Worm (Caenorhabditis elegans) whole organism, L1 larva: ENCODE data around the gene zip-2.

Source experiments
- Y116A8C.19 ChIP-seq: sonication (generic microtip); optimal IDR thresholded peaks from 2 replicates; lab custom pipeline; 2016; ENCODE audit warnings: missing compliant biosample characterization, missing genetic modification characterization, borderline replicate concordance
- alr-1 ChIP-seq: fragments of 200-800 bp; sonication (Bioruptor generic); optimal IDR thresholded peaks from 2 replicates; lab custom pipeline; 2018; ENCODE audit warnings: borderline replicate concordance, mild to moderate bottlenecking, missing genetic modification characterization, missing compliant biosample characterization
- ama-1 ChIP-seq: fragments of 150-350 bp; optimal IDR thresholded peaks from 2 replicates; lab custom pipeline; 2014
- ceh-82 ChIP-seq, 3 experiments: fragments of 150-350 bp in 1 of 3; sonication (generic microtip) in 2 of 3; optimal IDR thresholded peaks; 2 replicates each; lab custom pipeline; 2014 to 2017; ENCODE audit warnings: missing biosample characterization in 3 of 3, missing genetic modification characterization in 3 of 3
- ceh-88 ChIP-seq: fragments of 200-800 bp; sonication (Bioruptor generic); IDR thresholded peaks from 2 replicates; pipeline ENCODE4 v1.3.6; 2022; ENCODE audit warnings: missing genetic modification characterization, missing compliant biosample characterization
- dsc-1 ChIP-seq: sonication (generic microtip); optimal IDR thresholded peaks from 2 replicates; lab custom pipeline; 2016; ENCODE audit warnings: mild to moderate bottlenecking, missing genetic modification characterization, missing compliant biosample characterization
- efl-1 ChIP-seq, 4 experiments: fragments of 150-350 bp; optimal IDR thresholded peaks in 3 of 4; peaks in 1 of 4; 1 replicate in 1 of 4; 2 replicates in 3 of 4; lab custom pipeline; 2014; ENCODE audit warnings: missing biosample characterization in 2 of 4, missing genetic modification characterization in 2 of 4, missing genetic modification reagents in 2 of 4
- efl-3 ChIP-seq: fragments of 200-800 bp; sonication (Bioruptor generic); optimal IDR thresholded peaks from 2 replicates; lab custom pipeline; 2018; ENCODE audit warnings: mild to moderate bottlenecking, missing genetic modification characterization, missing compliant biosample characterization
- egl-13 ChIP-seq: sonication (generic microtip); optimal IDR thresholded peaks from 2 replicates; lab custom pipeline; 2016; ENCODE audit warnings: missing genotype, missing genetic modification reagents, missing genetic modification characterization, missing compliant biosample characterization
- elt-2 ChIP-seq: sonication (generic microtip); optimal IDR thresholded peaks from 2 replicates; lab custom pipeline; 2016; ENCODE audit warnings: missing genetic modification characterization, mild to moderate bottlenecking, inconsistent platforms, missing compliant biosample characterization, missing genetic modification reagents
- ets-5 ChIP-seq: fragments of 200-800 bp; sonication (Bioruptor generic); IDR thresholded peaks from 2 replicates; pipeline ENCODE4 v1.3.6; 2022; ENCODE audit warnings: missing genetic modification characterization, missing compliant biosample characterization
- fkh-10 ChIP-seq: sonication (generic microtip); optimal IDR thresholded peaks from 2 replicates; lab custom pipeline; 2017; ENCODE audit warnings: missing biosample characterization, missing genetic modification reagents, missing genetic modification characterization
- fkh-4 ChIP-seq: sonication (generic microtip); optimal IDR thresholded peaks from 2 replicates; lab custom pipeline; 2016; ENCODE audit warnings: missing compliant biosample characterization, missing genetic modification characterization, borderline replicate concordance
- fkh-8 ChIP-seq: sonication (generic microtip); optimal IDR thresholded peaks from 2 replicates; lab custom pipeline; 2016; ENCODE audit warnings: mild to moderate bottlenecking, missing genetic modification characterization, missing compliant biosample characterization
- grh-1 ChIP-seq: fragments of 200-800 bp; sonication (Bioruptor generic); IDR thresholded peaks from 2 replicates; pipeline ENCODE4 v1.3.6; 2022; ENCODE audit warnings: missing genetic modification reagents, missing genetic modification characterization, missing compliant biosample characterization
- hlh-17 ChIP-seq: fragments of 200-800 bp; sonication (Bioruptor generic); optimal IDR thresholded peaks from 2 replicates; lab custom pipeline; 2018; ENCODE audit warnings: missing genetic modification characterization, mild to moderate bottlenecking, missing compliant biosample characterization, moderate library complexity, borderline replicate concordance
- hlh-4 ChIP-seq: sonication (generic microtip); optimal IDR thresholded peaks from 2 replicates; lab custom pipeline; 2016; ENCODE audit warnings: mild to moderate bottlenecking, missing genetic modification characterization, missing compliant biosample characterization
- isw-1 ChIP-seq: fragments of 200-800 bp; sonication (Bioruptor generic); IDR thresholded peaks from 2 replicates; pipeline ENCODE4 v1.3.6; 2022; ENCODE audit warnings: missing genetic modification characterization, missing compliant biosample characterization
- jun-1 ChIP-seq: fragments of 150-350 bp; optimal IDR thresholded peaks from 2 replicates; lab custom pipeline; 2014; ENCODE audit warnings: missing biosample characterization, missing genetic modification reagents, missing genetic modification characterization
- lin-14 ChIP-seq: fragments of 200-800 bp; sonication (Bioruptor generic); optimal IDR thresholded peaks from 2 replicates; lab custom pipeline; 2018; ENCODE audit warnings: mild to moderate bottlenecking, missing genetic modification characterization, moderate library complexity, missing compliant biosample characterization
- lin-39 ChIP-seq: fragments of 150-350 bp; optimal IDR thresholded peaks from 2 replicates; lab custom pipeline; 2014; ENCODE audit warnings: missing biosample characterization, missing genetic modification reagents, missing genetic modification characterization
- lir-3 ChIP-seq: sonication (generic microtip); optimal IDR thresholded peaks from 2 replicates; lab custom pipeline; 2016; ENCODE audit warnings: mild to moderate bottlenecking, missing genetic modification characterization, moderate library complexity, missing compliant biosample characterization; ENCODE audit not compliant: poor library complexity
- lsy-2 ChIP-seq, 2 experiments: fragments of 150-350 bp; optimal IDR thresholded peaks; 2 replicates each; lab custom pipeline; 2014; ENCODE audit warnings: missing biosample characterization in 2 of 2, missing genetic modification characterization in 2 of 2
- nhr-12 ChIP-seq: sonication (generic microtip); optimal IDR thresholded peaks from 2 replicates; lab custom pipeline; 2017; ENCODE audit warnings: missing biosample characterization, missing genetic modification characterization
- nhr-237 ChIP-seq: fragments of 150-350 bp; optimal IDR thresholded peaks from 2 replicates; lab custom pipeline; 2014; ENCODE audit warnings: missing biosample characterization, missing genetic modification characterization
- nhr-28 ChIP-seq: fragments of 150-350 bp; optimal IDR thresholded peaks from 2 replicates; lab custom pipeline; 2014; ENCODE audit warnings: missing biosample characterization, missing genetic modification characterization
- nhr-47 ChIP-seq: sonication (generic microtip); optimal IDR thresholded peaks from 2 replicates; lab custom pipeline; 2016; ENCODE audit warnings: mild to moderate bottlenecking, missing genetic modification characterization, moderate library complexity, missing compliant biosample characterization
- nhr-71 ChIP-seq: sonication (generic microtip); optimal IDR thresholded peaks from 2 replicates; lab custom pipeline; 2016; ENCODE audit warnings: mild to moderate bottlenecking, missing genetic modification characterization, moderate library complexity, missing compliant biosample characterization
- nhr-76 ChIP-seq: sonication (generic microtip); optimal IDR thresholded peaks from 2 replicates; lab custom pipeline; 2017; ENCODE audit warnings: missing biosample characterization, missing genetic modification characterization
- nhr-85 ChIP-seq: sonication (generic microtip); peaks from one replicate; lab custom pipeline; 2016; ENCODE audit warnings: missing genetic modification characterization, inconsistent platforms, missing compliant biosample characterization
- nhr-90 ChIP-seq: sonication (generic microtip); optimal IDR thresholded peaks from 2 replicates; lab custom pipeline; 2016; ENCODE audit warnings: mild to moderate bottlenecking, missing genetic modification characterization, missing compliant biosample characterization; ENCODE audit not compliant: poor library complexity
- pag-3 ChIP-seq: sonication (generic microtip); optimal IDR thresholded peaks from 2 replicates; lab custom pipeline; 2017; ENCODE audit warnings: missing genetic modification characterization, mild to moderate bottlenecking, missing compliant biosample characterization, antibody characterized with exemption, borderline replicate concordance; ENCODE audit not compliant: insufficient read depth
- pax-3 ChIP-seq: fragments of 200-800 bp; sonication (Bioruptor generic); optimal IDR thresholded peaks from 2 replicates; lab custom pipeline; 2018; ENCODE audit warnings: mild to moderate bottlenecking, missing genetic modification characterization, moderate library complexity, missing compliant biosample characterization
- pqm-1 ChIP-seq: sonication (generic microtip); optimal IDR thresholded peaks from 3 replicates; lab custom pipeline; 2017; ENCODE audit warnings: missing biosample characterization, missing genetic modification characterization
- rnt-1 ChIP-seq: sonication (generic microtip); optimal IDR thresholded peaks from 2 replicates; lab custom pipeline; 2016; ENCODE audit warnings: mild to moderate bottlenecking, missing genetic modification characterization, moderate library complexity, missing compliant biosample characterization
- skn-1 ChIP-seq: fragments of 150-350 bp; optimal IDR thresholded peaks from 2 replicates; lab custom pipeline; 2014; ENCODE audit warnings: missing biosample characterization, missing genetic modification characterization
- snpc-4 ChIP-seq: fragments of 150-350 bp; optimal IDR thresholded peaks from 2 replicates; lab custom pipeline; 2014; ENCODE audit warnings: missing biosample characterization, missing genetic modification characterization
- snu-23 ChIP-seq: sonication (generic microtip); optimal IDR thresholded peaks from 2 replicates; lab custom pipeline; 2016; ENCODE audit warnings: missing genetic modification characterization, missing compliant biosample characterization
- sox-4 ChIP-seq: sonication (generic microtip); optimal IDR thresholded peaks from 2 replicates; lab custom pipeline; 2016; ENCODE audit warnings: missing genetic modification characterization, missing compliant biosample characterization
- sup-37 ChIP-seq: fragments of 200-800 bp; sonication (Bioruptor generic); optimal IDR thresholded peaks from 2 replicates; lab custom pipeline; 2018; ENCODE audit warnings: mild to moderate bottlenecking, missing genetic modification characterization, missing compliant biosample characterization
- swsn-7 ChIP-seq: sonication (generic microtip); optimal IDR thresholded peaks from 2 replicates; lab custom pipeline; 2016; ENCODE audit warnings: missing genetic modification characterization, missing compliant biosample characterization
- tbx-2 ChIP-seq: sonication (generic microtip); optimal IDR thresholded peaks from 2 replicates; lab custom pipeline; 2016; ENCODE audit warnings: missing genetic modification characterization, missing compliant biosample characterization
- unc-62 ChIP-seq: fragments of 150-350 bp; optimal IDR thresholded peaks from 2 replicates; lab custom pipeline; 2014; ENCODE audit warnings: missing biosample characterization, missing genetic modification reagents, missing genetic modification characterization
- unc-86 ChIP-seq: sonication (generic microtip); optimal IDR thresholded peaks from 2 replicates; lab custom pipeline; 2016; ENCODE audit warnings: missing genetic modification characterization, missing compliant biosample characterization
- xbp-1 ChIP-seq: sonication (generic microtip); optimal IDR thresholded peaks from 2 replicates; lab custom pipeline; 2016; ENCODE audit warnings: missing genetic modification characterization, missing compliant biosample characterization
- zip-4 ChIP-seq: fragments of 200-800 bp; sonication (Bioruptor generic); optimal IDR thresholded peaks from 2 replicates; lab custom pipeline; 2018; ENCODE audit warnings: mild to moderate bottlenecking, missing genetic modification characterization, moderate library complexity, missing compliant biosample characterization
- ztf-11 ChIP-seq, 2 experiments: sonication (generic microtip); optimal IDR thresholded peaks; 2 replicates each; lab custom pipeline; 2016 to 2017; ENCODE audit warnings: missing genetic modification characterization in 2 of 2, missing biosample characterization in 1 of 2, missing compliant biosample characterization in 1 of 2
- ztf-4 ChIP-seq: fragments of 150-350 bp; optimal IDR thresholded peaks from 2 replicates; lab custom pipeline; 2014; ENCODE audit warnings: missing biosample characterization, missing genetic modification characterization

The zip-2 gene

ce11 chrIII:835208-835607, 2.4 kb downstream of the zip-2 start:
- TF ChIP-seq ama-1 (lab: Kevin White, UChicago): peak; percentile 22
- peak; percentile 10 for TF ChIP-seq dsc-1 (tag; lab: Kevin White, UChicago)
- TF ChIP-seq nhr-85 (tag; lab: Kevin White, UChicago): no peak
- TF ChIP-seq, all 84 proteins: peak for 2

DNA sequence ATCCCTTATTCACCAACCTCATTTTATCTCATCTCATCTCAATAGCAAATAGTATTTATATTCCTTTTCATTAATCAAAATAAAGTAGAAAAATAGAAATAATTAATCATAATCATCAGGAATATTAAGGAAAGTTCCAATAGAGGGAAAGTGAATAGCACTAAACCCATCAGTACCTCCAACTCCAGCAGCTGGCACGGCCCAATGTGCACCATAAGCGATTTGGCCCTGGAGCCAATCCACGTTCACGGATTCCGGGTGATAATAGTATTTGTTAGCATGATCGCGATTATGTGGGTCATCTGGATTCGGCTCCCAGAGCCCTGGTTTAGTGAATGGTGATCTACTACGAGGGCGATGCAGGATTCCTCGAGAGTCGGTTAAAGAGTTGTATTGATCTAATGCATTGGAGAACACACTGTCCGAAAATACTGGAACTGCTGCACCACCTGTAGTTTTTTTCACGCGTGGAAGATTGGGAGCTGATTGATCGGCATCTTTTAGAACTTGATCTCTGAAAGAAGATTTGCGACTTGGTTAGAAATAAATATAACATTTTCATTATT, 3.0 kb downstream of the zip-2 start:
- TF ChIP-seq nhr-12 (tag; lab: Kevin White, UChicago): no peak
- peak; percentile 81 for TF ChIP-seq ztf-4 (tag; lab: Kevin White, UChicago)
- TF ChIP-seq elt-2 (tag; lab: Kevin White, UChicago): peak; percentile 29
- TF ChIP-seq egl-13 (tag; lab: Kevin White, UChicago): peak; percentile 14
- peak; percentile 7 for TF ChIP-seq nhr-28 (tag; lab: Kevin White, UChicago)
- peak; percentile 68 for TF ChIP-seq jun-1 (tag; lab: Kevin White, UChicago)
- no peak for TF ChIP-seq snpc-4 (tag; lab: Kevin White, UChicago)
- TF ChIP-seq swsn-7 (tag; lab: Kevin White, UChicago): peak; percentile 7
- TF ChIP-seq unc-62: no peak
- TF ChIP-seq ama-1 (lab: Kevin White, UChicago): peak; percentile 97
- TF ChIP-seq lir-3: no peak
- peak; percentile 24 for TF ChIP-seq fkh-8 (tag; lab: Kevin White, UChicago)
- TF ChIP-seq sup-37 (GFP tag; lab: Kevin White, UChicago): peak; percentile 74
- peak; percentile 32 for TF ChIP-seq dsc-1 (tag; lab: Kevin White, UChicago)
- peak; percentile 36; the same call in 1 of the 2 replicates for TF ChIP-seq isw-1 (GFP tag; lab: Robert Waterston, UW)
- no peak for TF ChIP-seq Y116A8C.19 (tag; lab: Kevin White, UChicago)
- peak; percentile 18 for TF ChIP-seq xbp-1
- peak; percentile 34 to 45 for TF ChIP-seq efl-1 (optimal IDR thresholded peaks at IDR 0.05; lab: Kevin White, UChicago)
- TF ChIP-seq efl-1 (GFP tag; optimal IDR thresholded peaks at IDR 0.05 in 1 of 2; lab: Kevin White, UChicago): no peak
- TF ChIP-seq nhr-76 (tag; lab: Kevin White, UChicago): no peak
- no peak for TF ChIP-seq alr-1 (tag; lab: Kevin White, UChicago)
- TF ChIP-seq pqm-1 (tag; lab: Kevin White, UChicago): no peak
- peak; percentile 71 for TF ChIP-seq pax-3
- TF ChIP-seq lin-14 (GFP tag; lab: Kevin White, UChicago): peak; percentile 11
- peak; percentile 69 for TF ChIP-seq nhr-90 (tag; lab: Kevin White, UChicago)
- peak in 1 of 2 experiments; percentile 63 for TF ChIP-seq ztf-11 (tag; optimal IDR thresholded peaks at IDR 0.05; lab: Kevin White, UChicago)
- TF ChIP-seq zip-4 (GFP tag; lab: Kevin White, UChicago): no peak
- TF ChIP-seq nhr-71 (tag; lab: Kevin White, UChicago): peak; percentile 75
- TF ChIP-seq nhr-47 (tag; lab: Kevin White, UChicago): peak; percentile 68
- TF ChIP-seq lsy-2 (tag; optimal IDR thresholded peaks at IDR 0.05; lab: Kevin White, UChicago): peak; percentile 40 to 64
- TF ChIP-seq fkh-4 (tag; lab: Kevin White, UChicago): no peak
- no peak for TF ChIP-seq hlh-4 (tag; lab: Kevin White, UChicago)
- peak; percentile 30 for TF ChIP-seq skn-1 (tag; lab: Kevin White, UChicago)
- peak; percentile 66 for TF ChIP-seq grh-1 (GFP tag; lab: Robert Waterston, UW)
- TF ChIP-seq nhr-85 (tag; lab: Kevin White, UChicago): peak; percentile 75
- TF ChIP-seq unc-86 (tag; lab: Kevin White, UChicago): peak; percentile 47
- TF ChIP-seq ets-5: peak; percentile 94; the same call in 1 of the 2 replicates
- TF ChIP-seq snu-23: peak; percentile 15
- TF ChIP-seq efl-3 (GFP tag; lab: Kevin White, UChicago): no peak
- peak; percentile 38 for TF ChIP-seq rnt-1 (tag; lab: Kevin White, UChicago)
- no peak for TF ChIP-seq ceh-82 (tag; optimal IDR thresholded peaks at IDR 0.05; lab: Kevin White, UChicago)
- no peak for TF ChIP-seq lin-39 (tag; lab: Kevin White, UChicago)
- no peak for TF ChIP-seq nhr-237
- peak; percentile 84 for TF ChIP-seq hlh-17 (GFP tag; lab: Kevin White, UChicago)
- peak; percentile 73 for TF ChIP-seq ceh-88 (GFP tag; lab: Robert Waterston, UW)
- TF ChIP-seq tbx-2: no peak
- TF ChIP-seq fkh-10 (GFP tag; lab: Kevin White, UChicago): peak; percentile 60
- TF ChIP-seq pag-3 (tag; lab: Kevin White, UChicago): no peak
- TF ChIP-seq sox-4 (tag; lab: Kevin White, UChicago): no peak
